Worm (Caenorhabditis elegans) whole organism, mixed stage, embryonic: ENCODE measurements around the gene Y46G5A.29.

ENCODE experiments used
- ces-1 ChIP-seq: fragments of 150-350 bp; optimal IDR thresholded peaks from 2 replicates; lab custom pipeline; 2014; ENCODE audit warnings: missing biosample characterization, missing genetic modification reagents, missing genetic modification characterization
- drap-1 ChIP-seq: fragments of 200-800 bp; sonication (Bioruptor generic); optimal IDR thresholded peaks from 3 replicates; lab custom pipeline; 2018; ENCODE audit warnings: mild to moderate bottlenecking, missing genetic modification characterization, missing compliant biosample characterization
- elt-1 ChIP-seq: sonication (generic microtip); optimal IDR thresholded peaks from 2 replicates; lab custom pipeline; 2017; ENCODE audit warnings: missing genetic modification characterization, mild to moderate bottlenecking, missing compliant biosample characterization, antibody characterized with exemption, moderate library complexity, borderline replicate concordance; ENCODE audit not compliant: insufficient read depth
- lin-13 ChIP-seq: fragments of 150-350 bp; optimal IDR thresholded peaks from 2 replicates; lab custom pipeline; 2014; ENCODE audit warnings: missing biosample characterization, missing genetic modification characterization
- mep-1 ChIP-seq: fragments of 150-350 bp; optimal IDR thresholded peaks from 2 replicates; lab custom pipeline; 2017; ENCODE audit warnings: missing biosample characterization, missing genetic modification reagents, missing genetic modification characterization, inconsistent platforms
- mls-2 ChIP-seq: sonication (generic microtip); optimal IDR thresholded peaks from 2 replicates; lab custom pipeline; 2016; ENCODE audit warnings: mild to moderate bottlenecking, missing genetic modification characterization, moderate library complexity, missing compliant biosample characterization
- nhr-237 ChIP-seq: fragments of 150-350 bp; optimal IDR thresholded peaks from 2 replicates; lab custom pipeline; 2014; ENCODE audit warnings: missing biosample characterization, missing genetic modification characterization
- nhr-28 ChIP-seq: fragments of 150-350 bp; optimal IDR thresholded peaks from 2 replicates; lab custom pipeline; 2014; ENCODE audit warnings: missing biosample characterization, missing genetic modification characterization
- nhr-76 ChIP-seq: sonication (generic microtip); optimal IDR thresholded peaks from 2 replicates; lab custom pipeline; 2017; ENCODE audit warnings: missing biosample characterization, missing genetic modification characterization
- pha-4 ChIP-seq: fragments of 150-350 bp; optimal IDR thresholded peaks from 2 replicates; lab custom pipeline; 2018; ENCODE audit warnings: missing biosample characterization, missing genetic modification reagents, missing genetic modification characterization
- unc-62 ChIP-seq: fragments of 150-350 bp; optimal IDR thresholded peaks from 2 replicates; lab custom pipeline; 2014; ENCODE audit warnings: missing biosample characterization, missing genetic modification reagents, missing genetic modification characterization
- ztf-11 ChIP-seq: fragments of 150-350 bp; optimal IDR thresholded peaks from 2 replicates; lab custom pipeline; 2014; ENCODE audit warnings: missing biosample characterization, missing genetic modification characterization

DNA sequence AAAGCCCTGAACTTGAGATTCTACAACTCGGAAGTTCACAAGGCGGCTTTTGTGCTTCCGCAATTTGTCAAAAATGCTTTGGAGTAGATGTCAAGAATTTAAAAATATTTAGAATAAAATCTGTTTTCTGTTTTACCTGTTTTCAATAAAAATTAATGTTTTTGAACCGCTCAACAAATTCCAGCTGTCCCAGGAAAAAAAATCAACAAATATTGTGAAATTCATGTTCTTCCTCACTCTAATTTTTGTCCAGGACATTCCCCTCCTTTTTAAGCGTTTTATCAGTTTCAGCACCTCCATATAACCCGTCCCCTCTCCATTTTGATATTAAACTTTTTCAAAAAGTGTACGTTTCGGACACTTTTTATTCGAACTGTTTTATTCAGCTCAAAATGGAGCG lies 45.3 kb upstream of the Y46G5A.29 start, which contains the start of gene Y46G5A.20:
- TF ChIP-seq nhr-237, result no peak
- no peak for TF ChIP-seq mls-2
- TF ChIP-seq pha-4 (tag; lab: Kevin White, UChicago), result no peak
- no peak for TF ChIP-seq unc-62
- TF ChIP-seq mep-1 (tag; lab: Kevin White, UChicago), result no peak
- no peak for TF ChIP-seq nhr-76
- TF ChIP-seq lin-13 (tag; lab: Kevin White, UChicago), result no peak
- no peak for TF ChIP-seq nhr-28
- no peak for TF ChIP-seq elt-1
- TF ChIP-seq ces-1 (GFP tag; lab: Kevin White, UChicago), result no peak
- TF ChIP-seq drap-1 (GFP tag; lab: Kevin White, UChicago), result no peak
- no peak for TF ChIP-seq ztf-11 (tag; lab: Kevin White, UChicago)
